Fruit fly (Drosophila melanogaster) whole organism, adult: ENCODE measurements around the gene BTBD9.

Experiments
- CG11617 ChIP-seq: fragments of 200-800 bp; sonication (Bioruptor generic); optimal IDR thresholded peaks from 2 replicates; lab custom pipeline; 2017; ENCODE audit warnings: mild to moderate bottlenecking, missing biosample characterization, missing genetic modification reagents, missing genetic modification characterization
- CG12768 ChIP-seq: fragments of 200-800 bp; sonication (Bioruptor generic); optimal IDR thresholded peaks from 2 replicates; lab custom pipeline; 2017; ENCODE audit warnings: missing biosample characterization, missing genetic modification characterization, mild to moderate bottlenecking, moderate library complexity, missing genetic modification reagents
- CG14711 ChIP-seq: fragments of 200-800 bp; sonication (Bioruptor generic); optimal IDR thresholded peaks from 2 replicates; lab custom pipeline; 2018; ENCODE audit warnings: missing biosample characterization, mild to moderate bottlenecking, missing genetic modification characterization, moderate library complexity
- CG1620 ChIP-seq: fragments of 200-800 bp; sonication (Bioruptor generic); optimal IDR thresholded peaks from 2 replicates; lab custom pipeline; 2016; ENCODE audit warnings: missing biosample characterization, missing genetic modification characterization
- CG33017 ChIP-seq: fragments of 200-800 bp; sonication (Bioruptor generic); optimal IDR thresholded peaks from 2 replicates; lab custom pipeline; 2018; ENCODE audit warnings: missing biosample characterization, mild to moderate bottlenecking, missing genetic modification characterization, moderate library complexity
- CG5204 ChIP-seq: fragments of 200-800 bp; sonication (Bioruptor generic); optimal IDR thresholded peaks from 2 replicates; lab custom pipeline; 2016; ENCODE audit warnings: missing biosample characterization, missing genetic modification characterization
- CG7045 ChIP-seq: fragments of 200-800 bp; sonication (Bioruptor generic); optimal IDR thresholded peaks from 2 replicates; lab custom pipeline; 2017; ENCODE audit warnings: missing biosample characterization, mild to moderate bottlenecking, missing genetic modification characterization
- CG7101 ChIP-seq: fragments of 200-800 bp; sonication (Bioruptor generic); optimal IDR thresholded peaks from 2 replicates; lab custom pipeline; 2018; ENCODE audit warnings: missing biosample characterization, mild to moderate bottlenecking, missing genetic modification characterization, moderate library complexity
- Clk ChIP-seq: fragments of 200-800 bp; sonication (Bioruptor generic); optimal IDR thresholded peaks from 2 replicates; lab custom pipeline; 2017; ENCODE audit warnings: missing biosample characterization, missing genetic modification characterization
- Crg-1 ChIP-seq: fragments of 200-800 bp; sonication (Bioruptor generic); optimal IDR thresholded peaks from 2 replicates; lab custom pipeline; 2016; ENCODE audit warnings: missing biosample characterization, missing genetic modification characterization
- Hr96 ChIP-seq: fragments of 200-800 bp; sonication (Bioruptor generic); optimal IDR thresholded peaks from 2 replicates; lab custom pipeline; 2016; ENCODE audit warnings: missing biosample characterization, missing genetic modification characterization
- Mnt ChIP-seq: fragments of 200-800 bp; sonication (Bioruptor generic); optimal IDR thresholded peaks from 2 replicates; lab custom pipeline; 2016; ENCODE audit warnings: missing biosample characterization, mild to moderate bottlenecking, missing genetic modification characterization
- bab1 ChIP-seq: fragments of 200-800 bp; sonication (Bioruptor generic); optimal IDR thresholded peaks from 3 replicates; lab custom pipeline; 2019; ENCODE audit warnings: missing biosample characterization, mild to moderate bottlenecking, missing genetic modification characterization, moderate library complexity
- cic ChIP-seq: fragments of 200-800 bp; sonication (Bioruptor generic); optimal IDR thresholded peaks from 2 replicates; lab custom pipeline; 2017; ENCODE audit warnings: missing biosample characterization, mild to moderate bottlenecking, missing genetic modification characterization, moderate library complexity
- cnc ChIP-seq, 2 experiments: fragments of >200 bp; optimal IDR thresholded peaks; 2 replicates each; lab custom pipeline; 2017
- kay ChIP-seq: fragments of 200-800 bp; sonication (Bioruptor generic); peaks from one replicate; lab custom pipeline; 2016; ENCODE audit warnings: missing biosample characterization, missing genetic modification characterization, borderline replicate concordance
- ovo ChIP-seq: fragments of 200-800 bp; sonication (Bioruptor generic); optimal IDR thresholded peaks from 2 replicates; lab custom pipeline; 2016; ENCODE audit warnings: missing biosample characterization, missing genetic modification characterization
- pad ChIP-seq: fragments of 200-800 bp; sonication (Bioruptor generic); optimal IDR thresholded peaks from 3 replicates; lab custom pipeline; 2017; ENCODE audit warnings: missing biosample characterization, missing genetic modification characterization, mild to moderate bottlenecking, moderate library complexity, missing genetic modification reagents
- tj ChIP-seq: fragments of 200-800 bp; sonication (Bioruptor generic); optimal IDR thresholded peaks from 3 replicates; lab custom pipeline; 2017; ENCODE audit warnings: missing biosample characterization, mild to moderate bottlenecking, missing genetic modification characterization, moderate library complexity
- toe ChIP-seq: fragments of 200-800 bp; sonication (Bioruptor generic); optimal IDR thresholded peaks from 2 replicates; lab custom pipeline; 2016; ENCODE audit warnings: missing biosample characterization, missing genetic modification characterization

Gene BTBD9

DNA sequence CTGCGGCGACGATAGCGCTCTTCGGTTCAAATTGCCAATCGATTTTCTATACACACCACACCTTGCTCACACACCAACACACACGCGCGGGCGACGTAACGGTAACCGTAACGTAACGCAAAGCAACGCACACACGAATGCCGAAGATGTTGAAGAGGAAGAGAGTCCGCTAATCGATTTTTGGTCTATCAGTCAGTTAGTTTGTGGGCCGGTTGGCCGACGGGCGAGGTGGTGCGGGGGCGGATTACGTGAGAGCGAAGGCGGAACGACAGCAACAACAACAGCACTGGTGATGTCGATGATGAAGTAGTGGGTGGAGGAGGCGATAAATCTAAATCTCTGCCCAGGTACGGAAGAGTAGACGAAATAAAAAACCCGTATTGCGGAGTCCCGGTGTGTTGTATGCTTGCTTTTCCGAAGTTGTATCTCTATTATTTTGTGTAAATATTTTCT is 24.0 kb upstream of the BTBD9 start, which contains the start of gene ras:
ras (plus strand) TSS at position 188 of the 453 bp plus-strand sequence.
- TF ChIP-seq cnc (optimal IDR thresholded peaks at IDR 0.05; lab: Kevin White, UChicago), result no peak
- TF ChIP-seq tj, result peak; percentile 23
- peak; percentile 88 for TF ChIP-seq ovo (GFP tag; lab: Kevin White, UChicago)
- peak; percentile 16 for TF ChIP-seq Mnt
- TF ChIP-seq bab1 (GFP tag; lab: Kevin White, UChicago), result no peak
- TF ChIP-seq pad, result peak; percentile 35
- TF ChIP-seq CG7101 (tag; lab: Kevin White, UChicago), result no peak

DNA sequence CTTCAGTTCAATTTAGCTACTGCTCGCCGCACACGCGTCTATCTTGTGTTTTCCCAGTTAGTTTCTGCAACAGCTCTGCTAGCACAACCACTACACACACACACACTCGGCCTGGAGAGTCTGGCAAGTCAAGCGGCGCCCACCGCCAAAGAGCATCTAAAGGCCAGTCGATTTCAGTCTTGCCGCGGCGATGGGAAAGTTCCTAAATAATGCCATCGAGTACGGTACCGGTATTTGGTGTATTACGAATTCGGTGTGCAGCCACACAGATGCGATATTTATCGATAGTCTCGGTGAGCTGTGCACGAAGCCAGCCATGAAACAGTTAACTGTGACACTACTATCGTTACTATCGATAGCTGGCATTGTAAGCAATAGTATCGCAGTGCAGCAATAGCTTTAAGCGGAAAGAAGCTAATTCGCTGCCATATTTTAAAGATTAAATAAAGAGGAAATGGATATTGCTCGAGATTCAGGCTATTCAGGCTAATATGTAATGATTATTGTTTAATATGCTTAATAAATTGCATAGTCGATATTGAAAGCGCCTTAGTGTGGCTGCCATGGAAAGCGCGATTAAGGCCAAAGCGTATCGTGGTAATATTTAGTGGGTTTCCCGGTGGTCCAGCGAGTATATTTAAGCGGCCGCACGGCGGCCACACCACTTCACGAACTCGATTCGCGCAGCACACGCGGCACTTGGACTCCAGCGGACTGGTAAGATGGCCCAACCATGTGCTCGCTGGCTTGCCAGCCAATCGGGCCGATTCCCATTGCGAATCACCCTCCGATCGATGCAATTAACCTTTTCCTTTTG is 23.4 kb upstream of the BTBD9 start, which contains the start of gene stx:
stx (minus strand) TSS at position 171 of the 817 bp plus-strand sequence.
- TF ChIP-seq bab1 (GFP tag; lab: Kevin White, UChicago) (peak; percentile 43), ovo (GFP tag; lab: Kevin White, UChicago) (peak; percentile 48), kay (no peak), pad (peak; percentile 3), CG5204 (peak; percentile 22), toe (GFP tag; lab: Kevin White, UChicago) (peak; percentile 3), cic (peak; percentile 9), CG1620 (GFP tag; lab: Kevin White, UChicago) (peak; percentile 5), tj (peak; percentile 30), Clk (GFP tag; lab: Kevin White, UChicago) (no peak), CG7045 (GFP tag; lab: Kevin White, UChicago) (no peak), CG14711 (tag; lab: Kevin White, UChicago) (peak; percentile 1), Mnt (peak; percentile 97), Hr96 (GFP tag; lab: Kevin White, UChicago) (peak; percentile 38), CG7101 (tag; lab: Kevin White, UChicago) (peak; percentile 11)

DNA sequence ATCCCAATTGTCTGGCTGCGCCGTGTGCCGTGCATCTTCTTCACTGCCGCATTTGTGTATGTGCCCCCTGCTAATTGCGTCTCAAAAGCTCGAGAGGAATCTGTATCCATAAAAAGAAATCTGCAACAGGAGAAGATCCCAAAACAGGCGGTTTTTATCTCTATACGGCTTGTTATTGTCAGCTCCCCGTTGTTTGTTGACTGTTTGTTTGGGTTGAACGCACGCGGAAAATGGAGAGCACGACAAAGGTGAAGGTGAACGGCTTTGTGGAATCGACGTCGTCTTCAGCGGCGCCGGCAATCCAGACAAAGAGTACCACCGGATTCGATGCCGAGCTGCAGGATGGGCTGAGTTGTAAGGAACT is 22.8 kb upstream of the BTBD9 start:
- no peak for TF ChIP-seq CG7101 (tag; lab: Kevin White, UChicago)
- TF ChIP-seq tj, result no peak
- no peak for TF ChIP-seq Crg-1 (GFP tag; lab: Kevin White, UChicago)
- TF ChIP-seq kay, result no peak
- no peak for TF ChIP-seq CG5204

DNA sequence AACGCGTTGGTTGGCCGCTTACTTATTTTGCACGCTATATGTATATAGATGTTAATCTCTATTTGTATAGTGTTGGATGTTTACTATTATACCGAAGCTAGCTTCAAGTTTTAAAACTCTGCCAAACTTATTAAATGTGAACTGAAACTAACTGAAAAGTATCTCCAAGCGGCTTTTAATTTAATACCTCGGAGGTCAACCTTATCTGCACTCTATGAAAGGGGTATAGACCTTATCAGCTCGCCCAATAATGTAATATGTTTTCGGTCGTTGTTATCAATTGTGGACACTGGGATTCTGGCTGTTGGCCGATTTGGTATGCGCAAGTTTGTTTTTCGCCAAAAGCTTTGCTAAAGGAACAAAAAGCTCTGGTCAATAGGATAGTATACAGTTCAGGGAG is 19.7 kb upstream of the BTBD9 start:
- TF ChIP-seq pad, result no peak
- TF ChIP-seq cnc (optimal IDR thresholded peaks at IDR 0.05; lab: Kevin White, UChicago), result no peak
- no peak for TF ChIP-seq Hr96 (GFP tag; lab: Kevin White, UChicago)
- TF ChIP-seq CG7101 (tag; lab: Kevin White, UChicago), result no peak
- no peak for TF ChIP-seq CG33017 (tag; lab: Kevin White, UChicago)
- no peak for TF ChIP-seq Crg-1 (GFP tag; lab: Kevin White, UChicago)
- no peak for TF ChIP-seq Mnt
- no peak for TF ChIP-seq CG5204
- TF ChIP-seq CG12768 (GFP tag; lab: Kevin White, UChicago), result no peak
- no peak for TF ChIP-seq CG7045 (GFP tag; lab: Kevin White, UChicago)
- no peak for TF ChIP-seq Clk (GFP tag; lab: Kevin White, UChicago)
- no peak for TF ChIP-seq cic
- no peak for TF ChIP-seq CG1620 (GFP tag; lab: Kevin White, UChicago)
- TF ChIP-seq toe (GFP tag; lab: Kevin White, UChicago), result no peak
- no peak for TF ChIP-seq kay
- no peak for TF ChIP-seq tj

DNA sequence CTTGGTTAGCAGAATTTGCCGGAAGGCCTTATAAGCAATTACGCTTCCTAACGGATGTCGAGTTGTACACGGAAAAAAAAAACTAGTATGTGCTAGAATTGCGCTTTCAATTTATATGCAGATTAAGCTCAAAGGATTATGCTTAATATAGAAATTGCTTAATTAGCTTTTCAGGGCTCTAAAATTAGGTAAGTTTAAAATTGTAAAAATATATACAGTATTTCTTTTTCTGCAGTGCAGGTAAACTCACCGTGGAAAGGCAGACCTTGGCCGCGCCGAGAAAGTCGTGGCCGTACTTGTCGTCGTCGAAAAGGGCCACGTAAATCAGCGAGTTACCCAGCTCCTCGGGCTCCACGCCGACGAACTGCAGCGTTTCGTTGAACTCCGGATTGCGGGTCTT is 17.7 kb upstream of the BTBD9 start:
- TF ChIP-seq CG12768 (GFP tag; lab: Kevin White, UChicago), result no peak
- TF ChIP-seq CG7101 (tag; lab: Kevin White, UChicago), result no peak
- no peak for TF ChIP-seq Crg-1 (GFP tag; lab: Kevin White, UChicago)
- no peak for TF ChIP-seq CG14711 (tag; lab: Kevin White, UChicago)
- no peak for TF ChIP-seq ovo (GFP tag; lab: Kevin White, UChicago)
- TF ChIP-seq CG5204, result no peak
- no peak for TF ChIP-seq CG11617 (GFP tag; lab: Kevin White, UChicago)
- no peak for TF ChIP-seq cic
- no peak for TF ChIP-seq cnc (optimal IDR thresholded peaks at IDR 0.05; lab: Kevin White, UChicago)

DNA sequence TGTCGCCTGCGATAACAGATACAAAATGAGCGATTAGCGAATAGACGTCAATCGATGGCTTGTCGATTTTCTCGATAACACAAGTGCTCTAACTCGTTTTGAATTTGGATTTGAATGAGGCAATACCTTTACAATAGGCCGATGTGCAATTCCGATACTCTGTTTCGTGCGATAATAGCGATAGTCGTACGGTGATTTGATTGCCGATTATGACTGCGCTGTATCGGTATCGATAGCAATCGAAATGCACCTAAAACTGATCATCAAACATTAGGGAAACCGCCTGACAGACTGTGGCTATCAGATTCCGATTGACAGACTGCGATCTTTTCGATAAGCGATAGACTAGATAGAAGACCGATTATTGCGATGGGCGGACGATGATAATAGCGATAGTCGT is 16.6 kb upstream of the BTBD9 start:
- no peak for TF ChIP-seq Mnt
- TF ChIP-seq CG14711 (tag; lab: Kevin White, UChicago), result no peak
- no peak for TF ChIP-seq Hr96 (GFP tag; lab: Kevin White, UChicago)
- no peak for TF ChIP-seq tj
- no peak for TF ChIP-seq cnc (optimal IDR thresholded peaks at IDR 0.05; lab: Kevin White, UChicago)
- TF ChIP-seq kay, result no peak
- TF ChIP-seq CG1620 (GFP tag; lab: Kevin White, UChicago), result no peak

DNA sequence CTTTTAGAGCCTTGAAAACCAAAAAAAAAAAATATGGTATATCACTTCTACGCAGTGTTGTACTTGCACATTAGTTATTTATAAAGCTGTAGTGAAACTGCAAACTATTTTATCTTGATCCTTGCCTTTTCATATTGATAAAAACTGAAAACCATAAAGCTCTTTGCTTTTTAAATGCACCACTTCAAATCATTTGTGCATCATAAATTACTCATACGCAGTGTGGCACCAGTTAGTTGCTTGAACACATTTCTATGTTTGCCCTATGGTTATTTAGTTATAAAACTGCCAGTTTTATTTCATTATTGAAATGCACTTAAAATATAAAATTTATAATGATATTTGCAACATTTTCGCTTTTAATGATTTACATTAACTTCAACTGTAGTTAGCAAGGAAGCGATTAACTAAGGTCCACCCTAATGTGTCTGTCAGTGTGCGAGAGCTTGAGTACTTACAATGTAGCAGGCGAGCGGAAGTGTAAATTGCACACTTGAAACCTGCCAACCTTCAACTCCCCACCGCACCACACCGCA is 12.2 kb upstream of the BTBD9 start:
- no peak for TF ChIP-seq CG7101 (tag; lab: Kevin White, UChicago)
- no peak for TF ChIP-seq tj
- no peak for TF ChIP-seq Clk (GFP tag; lab: Kevin White, UChicago)
- no peak for TF ChIP-seq CG33017 (tag; lab: Kevin White, UChicago)
- no peak for TF ChIP-seq cnc (optimal IDR thresholded peaks at IDR 0.05; lab: Kevin White, UChicago)
- no peak for TF ChIP-seq CG12768 (GFP tag; lab: Kevin White, UChicago)
- TF ChIP-seq CG5204, result peak; percentile 1
- TF ChIP-seq CG7045 (GFP tag; lab: Kevin White, UChicago), result no peak
